Fruit fly (Drosophila melanogaster): Measurements from ENCODE around the gene S.
A peak's percentile ranks its signal among the peaks of the same experiment; 100 is the strongest.

S gene

dm6 chr2L:1007840-1008241 lies 69.8 kb downstream of the S start (continued):
- TF ChIP-seq row (GFP tag; IDR thresholded peaks at IDR 0.05) (peak; percentile 22; the same call in 1 of the 3 replicates), CG17361 (GFP tag; IDR thresholded peaks at IDR 0.05) (no peak), CG9817 (tag; optimal IDR thresholded peaks at IDR 0.05) (no peak), corto (GFP tag; optimal IDR thresholded peaks at IDR 0.05) (no peak), CG15269 (tag; optimal IDR thresholded peaks at IDR 0.05) (no peak), jigr1 (GFP tag; IDR thresholded peaks at IDR 0.05) (no peak), Sry-δ (GFP tag; optimal IDR thresholded peaks at IDR 0.05) (no peak), CG14667 (GFP tag; IDR thresholded peaks at IDR 0.05) (no peak), CG4730 (GFP tag; IDR thresholded peaks at IDR 0.05) (no peak), Ssrp (tag; optimal IDR thresholded peaks at IDR 0.05) (no peak), Dbx (GFP tag; IDR thresholded peaks at IDR 0.05) (no peak), TFAM (GFP tag; optimal IDR thresholded peaks at IDR 0.05) (no peak), lab (GFP tag; optimal IDR thresholded peaks at IDR 0.05) (peak; percentile 20), peb (GFP tag; IDR thresholded peaks at IDR 0.05) (no peak), repo (GFP tag; optimal IDR thresholded peaks at IDR 0.05) (no peak), CG17328 (GFP tag; IDR thresholded peaks at IDR 0.05) (no peak), sens (GFP tag) (no peak), CG8388 (GFP tag; optimal IDR thresholded peaks at IDR 0.05) (no peak), CG2202 (tag; optimal IDR thresholded peaks at IDR 0.05) (no peak), Hr78 (GFP tag; optimal IDR thresholded peaks at IDR 0.05) (peak in 1 of 2 experiments; percentile 73), Awh (GFP tag; IDR thresholded peaks at IDR 0.05) (no peak), h (optimal IDR thresholded peaks at IDR 0.05) (no peak), abd-A (tag; optimal IDR thresholded peaks at IDR 0.05) (peak; percentile 79), CG12071 (GFP tag; optimal IDR thresholded peaks at IDR 0.05) (no peak), CG13894 (tag; optimal IDR thresholded peaks at IDR 0.05) (peak; percentile 85), tap (tag; optimal IDR thresholded peaks at IDR 0.05) (no peak), CG11456 (GFP tag; IDR thresholded peaks at IDR 0.05) (no peak), CG15011 (GFP tag; optimal IDR thresholded peaks at IDR 0.05) (no peak), ci (GFP tag; IDR thresholded peaks at IDR 0.05) (no peak), Dek (tag; optimal IDR thresholded peaks at IDR 0.05) (no peak), zen2 (GFP tag; IDR thresholded peaks at IDR 0.05; ENCODE audit: partially characterized antibody) (no peak), Xbp1 (GFP tag; optimal IDR thresholded peaks at IDR 0.05) (no peak), zfh1 (GFP tag; IDR thresholded peaks at IDR 0.05) (no peak), CG5245 (GFP tag; optimal IDR thresholded peaks at IDR 0.05) (no peak), aop (GFP tag; IDR thresholded peaks at IDR 0.05) (no peak), CG31441 (GFP tag; IDR thresholded peaks at IDR 0.05) (no peak), CG6175 (GFP tag; IDR thresholded peaks at IDR 0.05) (peak; percentile 54; the same call in 1 of the 3 replicates), Side (GFP tag; optimal IDR thresholded peaks at IDR 0.05) (no peak), Pdp1 (GFP tag; optimal IDR thresholded peaks at IDR 0.05) (peak in 1 of 2 experiments; percentile 35), nerfin-1 (tag; optimal IDR thresholded peaks at IDR 0.05) (peak; percentile 59), Dip2 (GFP tag; IDR thresholded peaks at IDR 0.05) (no peak), sim (GFP tag; IDR thresholded peaks at IDR 0.05) (no peak), CG4424 (GFP tag; optimal IDR thresholded peaks at IDR 0.05) (no peak), Fer2 (tag; optimal IDR thresholded peaks at IDR 0.05) (no peak), D19B (GFP tag; optimal IDR thresholded peaks at IDR 0.05) (no peak), CG16863 (GFP tag; optimal IDR thresholded peaks at IDR 0.05) (no peak), CG8281 (tag; optimal IDR thresholded peaks at IDR 0.05) (no peak), ap (GFP tag; IDR thresholded peaks at IDR 0.05) (no peak), ftz-f1 (GFP tag; optimal IDR thresholded peaks at IDR 0.05) (peak; percentile 4), bab2 (GFP tag; optimal IDR thresholded peaks at IDR 0.05) (no peak), CG32772 (GFP tag; IDR thresholded peaks at IDR 0.05) (no peak), MESR4 (GFP tag; optimal IDR thresholded peaks at IDR 0.05) (no peak)
